Worm (Caenorhabditis elegans) whole organism, L2 larva: ENCODE measurements around the gene C25H3.7.

Experiments
- F13H6.1 ChIP-seq: sonication (generic microtip); optimal IDR thresholded peaks from 2 replicates; lab custom pipeline; 2016; ENCODE audit warnings: missing genetic modification characterization, missing compliant biosample characterization
- alr-1 ChIP-seq: fragments of 150-350 bp; optimal IDR thresholded peaks from 2 replicates; lab custom pipeline; 2014; ENCODE audit warnings: missing biosample characterization, missing genetic modification characterization
- fos-1 ChIP-seq: fragments of 150-350 bp; optimal IDR thresholded peaks from 2 replicates; lab custom pipeline; 2014; ENCODE audit warnings: missing biosample characterization, missing genetic modification characterization
- lin-13 ChIP-seq: fragments of 150-350 bp; optimal IDR thresholded peaks from 2 replicates; lab custom pipeline; 2014; ENCODE audit warnings: missing biosample characterization, missing genetic modification reagents, missing genetic modification characterization
- nhr-12 ChIP-seq: fragments of 150-350 bp; optimal IDR thresholded peaks from 2 replicates; lab custom pipeline; 2014; ENCODE audit warnings: missing biosample characterization, missing genetic modification characterization
- nhr-6 ChIP-seq: fragments of 150-350 bp; optimal IDR thresholded peaks from 2 replicates; lab custom pipeline; 2014; ENCODE audit warnings: missing biosample characterization, missing genetic modification characterization
- nhr-77 ChIP-seq: fragments of 150-350 bp; optimal IDR thresholded peaks from 2 replicates; lab custom pipeline; 2014; ENCODE audit warnings: missing biosample characterization, missing genetic modification characterization

ce11 chrII:5715745-5716357 lies 47.1 kb upstream of the C25H3.7 start, which contains the start of the genes C18A3.10 and C18A3.3:
- TF ChIP-seq nhr-6 (tag; lab: Kevin White, UChicago) (no peak), alr-1 (tag; lab: Kevin White, UChicago) (no peak), lin-13 (GFP tag; lab: Kevin White, UChicago) (no peak), fos-1 (tag; lab: Kevin White, UChicago) (no peak), nhr-77 (tag; lab: Kevin White, UChicago) (no peak), nhr-12 (tag; lab: Kevin White, UChicago) (no peak), F13H6.1 (tag; lab: Kevin White, UChicago) (no peak)
